Worm (Caenorhabditis elegans): ENCODE data around the gene ast-1.
"Not testable (repeated sequence)": the region's sequence is repeated elsewhere in the genome, so short reads cannot be mapped to it uniquely, and the experiment has no call there.

Gene ast-1

ce11 chrII:4135259-4135658 lies at the start of gene ast-1:
ast-1 (minus strand) TSS chrII:4135359.
- TF ChIP-seq unc-62 (GFP tag; optimal IDR thresholded peaks at IDR 0.05), result not testable (repeated sequence)

- no peak for TF ChIP-seq unc-62 (GFP tag; optimal IDR thresholded peaks at IDR 0.05)
These were observed 48.8 kb upstream of the ast-1 start for ce11 chrII:4183979-4184378.

ce11 chrII:4182364-4182763 lies 47.2 kb upstream of the ast-1 start, which contains the start of gene R03H10.11:
R03H10.11 (plus strand) TSS chrII:4182664.
- no peak for TF ChIP-seq unc-62 (GFP tag; optimal IDR thresholded peaks at IDR 0.05)

ce11 chrII:4179897-4180296 lies 44.7 kb upstream of the ast-1 start, which contains the start of gene R03H10.1:
R03H10.1 (plus strand) TSS chrII:4180248.
- no peak for TF ChIP-seq unc-62 (GFP tag; optimal IDR thresholded peaks at IDR 0.05)

ce11 chrII:4178838-4179237 lies 43.7 kb upstream of the ast-1 start, which contains the start of gene R03H10.7:
R03H10.7 (minus strand) TSS chrII:4178938.
- TF ChIP-seq unc-62 (GFP tag; optimal IDR thresholded peaks at IDR 0.05), result no peak

- no peak for TF ChIP-seq unc-62 (GFP tag; optimal IDR thresholded peaks at IDR 0.05)
These were observed 38.7 kb upstream of the ast-1 start for ce11 chrII:4173842-4174241.

ce11 chrII:4173398-4173797 lies 38.2 kb upstream of the ast-1 start, which contains the start of gene R03H10.6:
R03H10.6 (minus strand) TSS chrII:4173498.
- TF ChIP-seq unc-62 (GFP tag; optimal IDR thresholded peaks at IDR 0.05), result no peak

ce11 chrII:4170508-4170907 lies 35.3 kb upstream of the ast-1 start, which contains the start of gene R03H10.5:
R03H10.5 (minus strand) TSS chrII:4170608.
- TF ChIP-seq unc-62 (GFP tag; optimal IDR thresholded peaks at IDR 0.05), result no peak

ce11 chrII:4168404-4168803 lies 33.2 kb upstream of the ast-1 start, which contains the start of gene R03H10.4:
R03H10.4 (minus strand) TSS chrII:4168504.
- not testable (repeated sequence) for TF ChIP-seq unc-62 (GFP tag; optimal IDR thresholded peaks at IDR 0.05)

- no peak for TF ChIP-seq unc-62 (GFP tag; optimal IDR thresholded peaks at IDR 0.05)
These were observed 32.7 kb upstream of the ast-1 start for ce11 chrII:4167833-4168232.

- no peak for TF ChIP-seq unc-62 (GFP tag; optimal IDR thresholded peaks at IDR 0.05)
These were observed 24.4 kb upstream of the ast-1 start for ce11 chrII:4159570-4159969.

ce11 chrII:4157817-4158216 lies 22.7 kb upstream of the ast-1 start:
- no peak for TF ChIP-seq unc-62 (GFP tag; optimal IDR thresholded peaks at IDR 0.05)

ce11 chrII:4155112-4155823 lies 20.1 kb upstream of the ast-1 start, which contains the start of gene R03H10.2:
R03H10.2 (plus strand) TSS chrII:4155773.
- TF ChIP-seq unc-62 (GFP tag; optimal IDR thresholded peaks at IDR 0.05), result no peak

- TF ChIP-seq unc-62 (GFP tag; optimal IDR thresholded peaks at IDR 0.05), result no peak
These were observed 17.7 kb upstream of the ast-1 start for ce11 chrII:4152864-4153263.

ce11 chrII:4151499-4152132 lies 16.5 kb upstream of the ast-1 start:
- TF ChIP-seq unc-62 (GFP tag; optimal IDR thresholded peaks at IDR 0.05), result no peak

- no peak for TF ChIP-seq unc-62 (GFP tag; optimal IDR thresholded peaks at IDR 0.05)
These were observed 15.1 kb upstream of the ast-1 start for ce11 chrII:4150211-4150610.

- TF ChIP-seq unc-62 (GFP tag; optimal IDR thresholded peaks at IDR 0.05), result no peak
These were observed 10.9 kb upstream of the ast-1 start, which contains the start of gene F56D3.1 for ce11 chrII:4146039-4146438. F56D3.1 (plus strand) TSS chrII:4146339.
